Fruit fly (Drosophila melanogaster): Measurements from ENCODE around the gene lic.

lic gene

dm6 chrX:13108144-13108824 lies 17.3 kb downstream of the lic start, which contains the start of gene Fer3HCH (continued):
- no peak for TF ChIP-seq CG18476 (GFP tag; optimal IDR thresholded peaks at IDR 0.05)
- no peak for TF ChIP-seq CG5953 (GFP tag; IDR thresholded peaks at IDR 0.05)
- no peak for TF ChIP-seq Bgb (GFP tag; IDR thresholded peaks at IDR 0.05; ENCODE audit: partially characterized antibody)
- no peak for TF ChIP-seq pfk (GFP tag; optimal IDR thresholded peaks at IDR 0.05)
- no peak for TF ChIP-seq grau (tag; optimal IDR thresholded peaks at IDR 0.05)
- no peak for TF ChIP-seq CG16779 (GFP tag; IDR thresholded peaks at IDR 0.05)
- TF ChIP-seq ATbp (GFP tag; optimal IDR thresholded peaks at IDR 0.05), result peak; percentile 34
- TF ChIP-seq CG6175 (GFP tag; IDR thresholded peaks at IDR 0.05), result no peak
- peak; percentile 21 for TF ChIP-seq unpg (GFP tag; optimal IDR thresholded peaks at IDR 0.05)
- no peak for TF ChIP-seq CG15073 (GFP tag; optimal IDR thresholded peaks at IDR 0.05)
- no peak for TF ChIP-seq CTCF (GFP tag; optimal IDR thresholded peaks at IDR 0.05)
- peak; percentile 3 for TF ChIP-seq CG7987 (GFP tag; optimal IDR thresholded peaks at IDR 0.05)
- no peak for TF ChIP-seq Six4 (GFP tag; optimal IDR thresholded peaks at IDR 0.05)
- TF ChIP-seq C15 (GFP tag; IDR thresholded peaks at IDR 0.05), result no peak
- no peak for TF ChIP-seq CG2712 (tag; optimal IDR thresholded peaks at IDR 0.05)
- peak; percentile 51 for TF ChIP-seq CG4328 (GFP tag; optimal IDR thresholded peaks at IDR 0.05)
- no peak for TF ChIP-seq CG14667 (GFP tag; IDR thresholded peaks at IDR 0.05)
- TF ChIP-seq seq (GFP tag; IDR thresholded peaks at IDR 0.05), result no peak
- no peak for TF ChIP-seq pita (GFP tag; optimal IDR thresholded peaks at IDR 0.05)
- TF ChIP-seq jumu (GFP tag; optimal IDR thresholded peaks at IDR 0.05), result no peak
- TF ChIP-seq Taf1 (GFP tag; IDR thresholded peaks at IDR 0.05), result no peak
- no peak for TF ChIP-seq rib (GFP tag; IDR thresholded peaks at IDR 0.05)
- TF ChIP-seq Asciz (GFP tag; optimal IDR thresholded peaks at IDR 0.05), result peak; percentile 47
- TF ChIP-seq tx (GFP tag; optimal IDR thresholded peaks at IDR 0.05), result no peak
- no peak for TF ChIP-seq mam (GFP tag; optimal IDR thresholded peaks at IDR 0.05)
- TF ChIP-seq CG15269 (tag; optimal IDR thresholded peaks at IDR 0.05), result no peak
- peak; percentile 9 for TF ChIP-seq CG18619 (GFP tag; optimal IDR thresholded peaks at IDR 0.05)
- no peak for TF ChIP-seq sob (GFP tag; IDR thresholded peaks at IDR 0.05)
- no peak for TF ChIP-seq az2 (GFP tag; optimal IDR thresholded peaks at IDR 0.05)
- TF ChIP-seq CG2120 (GFP tag; optimal IDR thresholded peaks at IDR 0.05), result no peak
- no peak for TF ChIP-seq Lhr (GFP tag; optimal IDR thresholded peaks at IDR 0.05)
- no peak for TF ChIP-seq CG16813 (GFP tag; IDR thresholded peaks at IDR 0.05; ENCODE audit: partially characterized antibody)
- no peak for TF ChIP-seq Hr3 (GFP tag; optimal IDR thresholded peaks at IDR 0.05)
- TF ChIP-seq ab (GFP tag; optimal IDR thresholded peaks at IDR 0.05), result no peak
- no peak for TF ChIP-seq CG7786 (GFP tag; optimal IDR thresholded peaks at IDR 0.05)
- TF ChIP-seq Atf6 (GFP tag; IDR thresholded peaks at IDR 0.05), result no peak
- TF ChIP-seq crol (GFP tag; IDR thresholded peaks at IDR 0.05), result no peak
- TF ChIP-seq Sry-δ (GFP tag; optimal IDR thresholded peaks at IDR 0.05), result no peak
- TF ChIP-seq CG3281 (GFP tag; optimal IDR thresholded peaks at IDR 0.05), result peak; percentile 29
- no peak for TF ChIP-seq Stat92E (GFP tag; optimal IDR thresholded peaks at IDR 0.05)
- TF ChIP-seq crp (GFP tag; optimal IDR thresholded peaks at IDR 0.05), result no peak
- no peak for TF ChIP-seq cato (GFP tag; optimal IDR thresholded peaks at IDR 0.05; ENCODE audit: borderline replicate concordance)
- no peak for TF ChIP-seq odd (GFP tag; optimal IDR thresholded peaks at IDR 0.05)
- no peak for TF ChIP-seq sd (tag; optimal IDR thresholded peaks at IDR 0.05)
- no peak for TF ChIP-seq Mad (GFP tag; optimal IDR thresholded peaks at IDR 0.05)
- TF ChIP-seq CG1024 (GFP tag; IDR thresholded peaks at IDR 0.05), result 0 out of 2 replicates have a peak, but pooled peaks have one; percentile 20
- TF ChIP-seq CG10431 (GFP tag; optimal IDR thresholded peaks at IDR 0.05), result no peak
- no peak for TF ChIP-seq otp (GFP tag; IDR thresholded peaks at IDR 0.05)
- TF ChIP-seq gem (tag; optimal IDR thresholded peaks at IDR 0.05), result peak; percentile 39
- TF ChIP-seq Ravus (GFP tag; IDR thresholded peaks at IDR 0.05), result no peak
- no peak for TF ChIP-seq Fer3 (tag; optimal IDR thresholded peaks at IDR 0.05)

Measured in whole organism, embryonic.